Fruit fly (Drosophila melanogaster) whole organism, embryonic: ENCODE results near the gene CG5376.
A peak's percentile ranks its signal among the peaks of the same experiment; 100 is the strongest.

Source experiments
- Bgb ChIP-seq: fragments of 200-800 bp; sonication (Bioruptor generic); IDR thresholded peaks from 2 replicates; pipeline ENCODE4 v1.3.6; 2022; ENCODE audit warnings: missing biosample characterization, missing genetic modification characterization; ENCODE audit not compliant: partially characterized antibody
- CG10147 ChIP-seq: fragments of 200-800 bp; sonication (Bioruptor generic); optimal IDR thresholded peaks from 2 replicates; lab custom pipeline; 2019; ENCODE audit warnings: missing biosample characterization, mild to moderate bottlenecking, missing genetic modification characterization, moderate library complexity
- CG10209 ChIP-seq: fragments of 200-800 bp; sonication (Bioruptor generic); optimal IDR thresholded peaks from 3 replicates; lab custom pipeline; 2017; ENCODE audit warnings: missing biosample characterization, mild to moderate bottlenecking, missing genetic modification characterization, missing genetic modification reagents
- CG10462 ChIP-seq: fragments of 200-800 bp; sonication (Bioruptor generic); optimal IDR thresholded peaks from 2 replicates; lab custom pipeline; 2016; ENCODE audit warnings: missing biosample characterization, missing genetic modification characterization
- CG12155 ChIP-seq: fragments of 200-800 bp; sonication (Bioruptor generic); optimal IDR thresholded peaks from 3 replicates; lab custom pipeline; 2016; ENCODE audit warnings: missing biosample characterization, missing genetic modification characterization
- CG12769 ChIP-seq: fragments of 200-800 bp; sonication (Bioruptor generic); optimal IDR thresholded peaks from 2 replicates; lab custom pipeline; 2019; ENCODE audit warnings: missing biosample characterization, mild to moderate bottlenecking, missing genetic modification characterization, moderate library complexity
- CG13624 ChIP-seq: fragments of 200-800 bp; sonication (Bioruptor generic); optimal IDR thresholded peaks from 2 replicates; lab custom pipeline; 2016; ENCODE audit warnings: missing biosample characterization, missing genetic modification characterization
- CG14710 ChIP-seq: fragments of 200-800 bp; sonication (Bioruptor generic); optimal IDR thresholded peaks from 3 replicates; lab custom pipeline; 2019; ENCODE audit warnings: missing biosample characterization, mild to moderate bottlenecking, missing genetic modification characterization, moderate library complexity
- CG15479 ChIP-seq: fragments of 200-800 bp; sonication (Bioruptor generic); optimal IDR thresholded peaks from 3 replicates; lab custom pipeline; 2019; ENCODE audit warnings: missing biosample characterization, mild to moderate bottlenecking, missing genetic modification characterization, moderate library complexity
- CG17361 ChIP-seq: fragments of 200-800 bp; sonication (Bioruptor generic); IDR thresholded peaks from 3 replicates; pipeline ENCODE4 v1.3.6; 2022; ENCODE audit warnings: missing biosample characterization, missing genetic modification characterization
- CG18011 ChIP-seq: fragments of 200-800 bp; sonication (Bioruptor generic); optimal IDR thresholded peaks from 2 replicates; lab custom pipeline; 2017; ENCODE audit warnings: missing biosample characterization, missing genetic modification characterization, mild to moderate bottlenecking, moderate library complexity, missing genotype
- CG31441 ChIP-seq: fragments of 200-800 bp; sonication (Bioruptor generic); IDR thresholded peaks from 2 replicates; pipeline ENCODE4 v1.3.6; 2022; ENCODE audit warnings: missing biosample characterization, missing genetic modification characterization
- CG32772 ChIP-seq: fragments of 200-800 bp; sonication (Bioruptor generic); IDR thresholded peaks from 2 replicates; pipeline ENCODE4 v1.3.6; 2022; ENCODE audit warnings: missing biosample characterization, missing genetic modification characterization
- CG3995 ChIP-seq: fragments of 200-800 bp; sonication (Bioruptor generic); optimal IDR thresholded peaks from 3 replicates; lab custom pipeline; 2016; ENCODE audit warnings: missing biosample characterization, missing genetic modification characterization
- CG4820 ChIP-seq: fragments of 200-800 bp; sonication (Bioruptor generic); optimal IDR thresholded peaks from 3 replicates; lab custom pipeline; 2016; ENCODE audit warnings: missing biosample characterization, missing genetic modification characterization
- CG6254 ChIP-seq: fragments of 200-800 bp; sonication (Bioruptor generic); optimal IDR thresholded peaks from 3 replicates; lab custom pipeline; 2017; ENCODE audit warnings: mild to moderate bottlenecking, missing biosample characterization, missing genetic modification reagents, missing genetic modification characterization
- CG9932 ChIP-seq: fragments of 200-800 bp; sonication (Bioruptor generic); IDR thresholded peaks from 2 replicates; pipeline ENCODE4 v1.3.6; 2022; ENCODE audit warnings: missing biosample characterization, missing genetic modification characterization
- CTCF ChIP-seq: fragments of 200-800 bp; sonication (Bioruptor generic); optimal IDR thresholded peaks from 2 replicates; lab custom pipeline; 2017; ENCODE audit warnings: missing biosample characterization, mild to moderate bottlenecking, missing genetic modification characterization, moderate library complexity
- Dll ChIP-seq: fragments of 200-800 bp; sonication (Bioruptor generic); IDR thresholded peaks from 4 replicates; pipeline ENCODE4 v1.3.6; 2022; ENCODE audit warnings: missing biosample characterization, missing genetic modification characterization; ENCODE audit not compliant: partially characterized antibody
- Dref ChIP-seq: fragments of 200-800 bp; sonication (Bioruptor generic); IDR thresholded peaks from 2 replicates; pipeline ENCODE4 v1.3.6; 2022; ENCODE audit warnings: missing biosample characterization, missing genetic modification characterization
- Ets65A ChIP-seq: fragments of 200-800 bp; sonication (Bioruptor generic); peaks from one replicate; lab custom pipeline; 2016; ENCODE audit warnings: missing biosample characterization, missing genetic modification characterization
- Ets97D ChIP-seq: fragments of 200-800 bp; sonication (Bioruptor generic); optimal IDR thresholded peaks from 3 replicates; lab custom pipeline; 2016; ENCODE audit warnings: missing biosample characterization, missing genetic modification characterization
- HLH4C ChIP-seq: fragments of 200-800 bp; sonication (Bioruptor generic); IDR thresholded peaks from 3 replicates; pipeline ENCODE4 v1.3.6; 2022; ENCODE audit warnings: missing biosample characterization, missing genetic modification characterization; ENCODE audit not compliant: partially characterized antibody
- MESR4 ChIP-seq: fragments of 200-800 bp; sonication (Bioruptor generic); optimal IDR thresholded peaks from 2 replicates; lab custom pipeline; 2018; ENCODE audit warnings: missing biosample characterization, mild to moderate bottlenecking, missing genetic modification characterization, moderate library complexity
- Scr ChIP-seq: fragments of 200-800 bp; sonication (Bioruptor generic); IDR thresholded peaks from 2 replicates; pipeline ENCODE4 v1.3.6; 2022; ENCODE audit warnings: missing biosample characterization, missing genetic modification characterization; ENCODE audit not compliant: partially characterized antibody
- Six4 ChIP-seq: fragments of 200-800 bp; sonication (Bioruptor generic); optimal IDR thresholded peaks from 2 replicates; lab custom pipeline; 2016; ENCODE audit warnings: missing biosample characterization, missing genetic modification characterization
- Trl ChIP-seq, 3 experiments: fragments of >200 bp in 2 of 3; fragments of 200-800 bp in 1 of 3; sonication (Bioruptor generic) in 1 of 3; optimal IDR thresholded peaks; 2 replicates in 1 of 3; 3 replicates in 2 of 3; lab custom pipeline; 2016 to 2017; ENCODE audit warnings: missing biosample characterization in 1 of 3, missing genetic modification characterization in 1 of 3
- amos ChIP-seq: fragments of 200-800 bp; sonication (Bioruptor generic); IDR thresholded peaks from 2 replicates; pipeline ENCODE4 v1.3.6; 2022; ENCODE audit warnings: missing biosample characterization, missing genetic modification characterization; ENCODE audit not compliant: partially characterized antibody
- bbx ChIP-seq: fragments of 200-800 bp; sonication (Bioruptor generic); IDR thresholded peaks from 2 replicates; pipeline ENCODE4 v1.3.6; 2022; ENCODE audit warnings: missing biosample characterization, missing genetic modification characterization; ENCODE audit not compliant: partially characterized antibody
- fd64A ChIP-seq: fragments of 200-800 bp; sonication (Bioruptor generic); optimal IDR thresholded peaks from 3 replicates; lab custom pipeline; 2018; ENCODE audit warnings: missing biosample characterization, mild to moderate bottlenecking, missing genetic modification characterization
- grn ChIP-seq: fragments of 200-800 bp; sonication (Bioruptor generic); optimal IDR thresholded peaks from 3 replicates; lab custom pipeline; 2017; ENCODE audit warnings: missing biosample characterization, missing genetic modification characterization
- gro ChIP-seq: fragments of 200-800 bp; sonication (Bioruptor generic); optimal IDR thresholded peaks from 2 replicates; lab custom pipeline; 2016; ENCODE audit warnings: missing biosample characterization, missing genetic modification characterization
- h ChIP-seq: fragments of >200 bp; optimal IDR thresholded peaks from 2 replicates; lab custom pipeline; 2017
- ind ChIP-seq: fragments of 200-800 bp; sonication (Bioruptor generic); optimal IDR thresholded peaks from 3 replicates; lab custom pipeline; 2016; ENCODE audit warnings: missing biosample characterization, missing genetic modification characterization
- inv ChIP-seq: fragments of 200-800 bp; sonication (Bioruptor generic); IDR thresholded peaks from 2 replicates; pipeline ENCODE4 v1.3.6; 2022; ENCODE audit warnings: missing biosample characterization, missing genetic modification characterization; ENCODE audit not compliant: partially characterized antibody
- mld ChIP-seq: fragments of 200-800 bp; sonication (Bioruptor generic); IDR thresholded peaks from 3 replicates; pipeline ENCODE4 v1.3.6; 2022; ENCODE audit warnings: missing biosample characterization, missing genetic modification characterization; ENCODE audit not compliant: partially characterized antibody
- nerfin-2 ChIP-seq: fragments of 200-800 bp; sonication (Bioruptor generic); IDR thresholded peaks from 2 replicates; pipeline ENCODE4 v1.3.6; 2022; ENCODE audit warnings: missing biosample characterization, missing genetic modification characterization; ENCODE audit not compliant: partially characterized antibody
- pzg ChIP-seq: fragments of 200-800 bp; sonication (Bioruptor generic); optimal IDR thresholded peaks from 3 replicates; lab custom pipeline; 2018; ENCODE audit warnings: missing biosample characterization, mild to moderate bottlenecking, missing genetic modification characterization, moderate library complexity
- rib ChIP-seq: fragments of 200-800 bp; sonication (Bioruptor generic); IDR thresholded peaks from 2 replicates; pipeline ENCODE4 v1.3.6; 2022; ENCODE audit warnings: missing biosample characterization, missing genetic modification characterization
- ro ChIP-seq: fragments of 200-800 bp; sonication (Bioruptor generic); IDR thresholded peaks from 2 replicates; pipeline ENCODE4 v1.3.6; 2022; ENCODE audit warnings: missing biosample characterization, missing genetic modification characterization
- run ChIP-seq: fragments of 200-800 bp; sonication (Bioruptor generic); optimal IDR thresholded peaks from 3 replicates; lab custom pipeline; 2018; ENCODE audit warnings: missing biosample characterization, mild to moderate bottlenecking, missing genetic modification characterization
- slou ChIP-seq: fragments of 200-800 bp; sonication (Bioruptor generic); optimal IDR thresholded peaks from 3 replicates; lab custom pipeline; 2016; ENCODE audit warnings: missing biosample characterization, missing genetic modification characterization
- sna ChIP-seq: fragments of 200-800 bp; sonication (Bioruptor generic); IDR thresholded peaks from 2 replicates; pipeline ENCODE4 v1.3.6; 2022; ENCODE audit warnings: missing biosample characterization, missing genetic modification characterization; ENCODE audit not compliant: partially characterized antibody
- sug ChIP-seq: fragments of 200-800 bp; optimal IDR thresholded peaks from 2 replicates; lab custom pipeline; 2019; ENCODE audit warnings: missing biosample characterization, mild to moderate bottlenecking, missing genetic modification characterization, moderate library complexity
- tll ChIP-seq, 2 experiments: fragments of 200-800 bp in 1 of 2; fragments of >200 bp in 1 of 2; sonication (Bioruptor generic) in 1 of 2; optimal IDR thresholded peaks; 2 replicates each; lab custom pipeline; 2017 to 2019; ENCODE audit warnings: missing biosample characterization in 2 of 2, missing genetic modification characterization in 2 of 2, mild to moderate bottlenecking in 1 of 2, moderate library complexity in 1 of 2
- unc-4 ChIP-seq: fragments of 200-800 bp; sonication (Bioruptor generic); IDR thresholded peaks from 2 replicates; pipeline ENCODE4 v1.3.6; 2022; ENCODE audit warnings: missing biosample characterization, missing genetic modification characterization; ENCODE audit not compliant: partially characterized antibody
- zen2 ChIP-seq: fragments of 200-800 bp; sonication (Bioruptor generic); IDR thresholded peaks from 3 replicates; pipeline ENCODE4 v1.3.6; 2022; ENCODE audit warnings: missing biosample characterization, missing genetic modification characterization; ENCODE audit not compliant: partially characterized antibody

Gene CG5376

DNA sequence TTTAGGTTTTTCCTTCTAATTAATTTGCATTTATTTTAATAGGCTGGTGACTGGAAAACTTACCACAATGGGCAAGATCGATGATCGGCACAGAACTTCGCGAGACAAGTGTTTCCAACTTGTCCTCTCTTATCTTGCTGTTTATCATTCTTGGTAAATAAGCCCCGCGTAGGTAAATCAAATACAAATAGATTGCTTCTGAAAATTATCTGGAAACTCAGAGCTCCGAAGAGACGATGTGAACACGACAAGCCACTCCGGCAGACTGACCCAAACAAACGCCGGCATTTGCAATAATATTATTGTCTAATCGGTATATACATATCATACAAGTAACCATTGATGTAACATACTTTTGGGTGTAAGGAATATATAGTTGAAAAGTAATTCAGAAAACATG lies 41.5 kb upstream of the CG5376 start, which contains the start of gene CG33099 (continued):
- TF ChIP-seq Ets65A (no peak), CG6254 (GFP tag; lab: Kevin White, UChicago) (no peak), Dll (no peak), CG10209 (GFP tag; lab: Kevin White, UChicago) (peak; percentile 60), zen2 (GFP tag; lab: Robert Waterston, UW) (no peak), CG31441 (no peak; the same call in 1 of the 2 replicates), CG12769 (tag; lab: Kevin White, UChicago) (peak; percentile 19), inv (GFP tag; lab: Robert Waterston, UW) (no peak), slou (GFP tag; lab: Kevin White, UChicago) (no peak), CG18011 (GFP tag; lab: Kevin White, UChicago) (no peak), run (tag; lab: Kevin White, UChicago) (no peak), Six4 (GFP tag; lab: Kevin White, UChicago) (no peak), ind (GFP tag; lab: Kevin White, UChicago) (no peak), fd64A (peak; percentile 2), CG9932 (no peak), CG13624 (GFP tag; lab: Kevin White, UChicago) (no peak), Trl (optimal IDR thresholded peaks at IDR 0.05; lab: Kevin White, UChicago) (no peak), Trl (GFP tag; optimal IDR thresholded peaks at IDR 0.05; lab: Kevin White, UChicago) (no peak), tll (GFP tag; optimal IDR thresholded peaks at IDR 0.05; lab: Kevin White, UChicago) (no peak), CG17361 (GFP tag; lab: Robert Waterston, UW) (no peak), ro (GFP tag; lab: Robert Waterston, UW) (no peak), CG4820 (no peak), CG15479 (GFP tag; lab: Kevin White, UChicago) (no peak)

DNA sequence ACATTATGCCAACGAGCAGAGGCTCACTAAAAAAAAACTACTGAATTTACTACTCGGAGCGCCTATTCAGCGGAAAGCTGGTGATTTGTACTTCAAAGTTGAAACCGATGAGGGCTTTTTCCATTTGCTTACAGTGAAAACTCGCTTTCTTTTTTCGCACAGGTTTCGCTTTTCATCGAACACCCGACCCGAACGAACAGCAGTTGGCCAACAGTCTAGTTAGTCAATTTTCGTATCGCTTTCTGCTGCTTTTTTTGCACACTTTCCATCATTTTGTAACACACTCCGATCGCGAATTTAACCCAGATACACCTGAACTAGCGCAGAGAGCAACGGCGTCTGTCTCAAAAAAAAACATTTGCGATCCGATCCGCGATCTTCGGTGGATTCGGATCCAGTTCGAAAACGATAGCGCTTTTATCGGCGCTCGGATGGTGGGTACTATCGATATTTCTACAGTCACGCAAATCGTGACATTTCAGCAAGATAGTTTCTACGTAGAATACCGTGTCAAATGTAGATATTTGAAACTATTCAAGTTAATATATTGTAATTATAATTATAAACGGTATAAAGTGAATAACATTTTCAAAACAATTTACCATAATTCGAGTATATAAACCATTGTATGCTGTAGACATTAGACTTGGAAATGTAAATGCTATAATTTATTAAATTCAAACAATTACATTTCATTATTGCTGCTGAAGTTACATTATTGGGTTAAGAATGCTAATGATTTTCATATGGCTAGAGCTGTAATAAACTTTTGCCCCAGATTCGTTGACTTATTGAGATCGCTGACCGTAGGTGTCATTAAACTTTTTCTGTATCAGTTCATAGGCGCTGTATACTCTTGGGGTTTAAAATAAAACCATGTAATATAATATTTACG lies 39.8 kb upstream of the CG5376 start, which contains the start of gene CG5346:
Gene CG5346 (minus strand): TSS at position 400 of the 895 bp plus-strand sequence.
- TF ChIP-seq CG10462 (GFP tag; lab: Kevin White, UChicago): no peak
- TF ChIP-seq CG12155 (GFP tag; lab: Kevin White, UChicago): no peak
- TF ChIP-seq sna: peak; percentile 47; the same call in 1 of the 2 replicates
- peak; percentile 88 for TF ChIP-seq HLH4C (GFP tag; lab: Robert Waterston, UW)
- no peak for TF ChIP-seq CG4820
- TF ChIP-seq Ets97D (GFP tag; lab: Kevin White, UChicago): peak; percentile 23
- TF ChIP-seq nerfin-2 (GFP tag; lab: Robert Waterston, UW): peak; percentile 78
- peak; percentile 91 for TF ChIP-seq bbx (GFP tag; lab: Robert Waterston, UW)
- TF ChIP-seq gro (GFP tag; lab: Kevin White, UChicago): peak; percentile 28
- no peak for TF ChIP-seq sug (tag; lab: Kevin White, UChicago)
- peak; percentile 49 for TF ChIP-seq CG32772
- peak; percentile 91 for TF ChIP-seq Dref (GFP tag; lab: Robert Waterston, UW)
- peak; percentile 84 for TF ChIP-seq Scr (GFP tag; lab: Robert Waterston, UW)
- TF ChIP-seq amos (GFP tag; lab: Robert Waterston, UW): peak; percentile 92
- TF ChIP-seq MESR4 (GFP tag; lab: Kevin White, UChicago): peak; percentile 14
- TF ChIP-seq grn (GFP tag; lab: Kevin White, UChicago): peak; percentile 67
- peak; percentile 78 for TF ChIP-seq mld
- TF ChIP-seq CG10147 (GFP tag; lab: Kevin White, UChicago): no peak
- peak; percentile 73 for TF ChIP-seq unc-4 (GFP tag; lab: Robert Waterston, UW)
- no peak for TF ChIP-seq h (lab: Kevin White, UChicago)
- peak; percentile 56 for TF ChIP-seq CTCF (GFP tag; lab: Kevin White, UChicago)
- TF ChIP-seq CG12769 (tag; lab: Kevin White, UChicago): no peak
- TF ChIP-seq CG14710 (tag; lab: Kevin White, UChicago): peak; percentile 16
- peak; percentile 97 for TF ChIP-seq CG3995
- peak; percentile 95 for TF ChIP-seq Bgb (GFP tag; lab: Robert Waterston, UW)
- TF ChIP-seq inv (GFP tag; lab: Robert Waterston, UW): peak; percentile 78
- peak; percentile 53 for TF ChIP-seq pzg
- peak; percentile 61 for TF ChIP-seq rib (GFP tag; lab: Robert Waterston, UW)
